Fruit fly (Drosophila melanogaster): ENCODE data around the gene tim.

DNA sequence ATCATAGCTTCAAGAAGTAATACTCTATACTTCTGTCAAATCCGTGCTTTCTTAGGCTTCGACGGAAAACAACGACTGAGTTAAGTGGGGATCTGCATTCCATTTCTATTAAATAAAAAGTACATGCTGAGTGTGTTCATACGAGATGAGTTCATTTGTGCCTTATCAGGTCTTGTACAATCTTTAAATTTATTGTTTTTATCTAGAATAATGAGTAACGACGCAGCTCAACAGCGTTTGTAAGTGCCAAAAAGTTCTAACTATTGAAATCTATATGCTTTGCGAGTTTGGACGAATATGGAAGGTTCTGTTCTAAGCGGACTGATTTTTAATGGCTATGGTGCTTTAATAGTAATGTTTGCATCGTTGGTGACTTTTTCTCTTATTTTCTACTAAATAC is 16.0 kb upstream of the tim start, which contains the start of gene Sr-CIV:
- TF ChIP-seq h (GFP tag; optimal IDR thresholded peaks at IDR 0.05) (no peak), brk (GFP tag; optimal IDR thresholded peaks at IDR 0.05) (no peak)
